Worm (Caenorhabditis elegans) whole organism, L4 larva: ENCODE data around the gene F53F4.17.

Experiments used
- F26F4.8 ChIP-seq: fragments of 200-800 bp; sonication (Bioruptor generic); conservative IDR thresholded peaks from 2 replicates; pipeline ENCODE4 v1.3.6; 2022; ENCODE audit warnings: missing genetic modification characterization, missing compliant biosample characterization
- T20F7.1 ChIP-seq: fragments of 200-800 bp; sonication (Bioruptor generic); optimal IDR thresholded peaks from 2 replicates; lab custom pipeline; 2018; ENCODE audit warnings: mild to moderate bottlenecking, missing genetic modification characterization, missing compliant biosample characterization
- T26A8.4 ChIP-seq: fragments of 200-800 bp; sonication (Bioruptor generic); IDR thresholded peaks from 2 replicates; pipeline ENCODE4 v1.3.6; 2022; ENCODE audit warnings: missing genetic modification characterization, missing compliant biosample characterization
- Y48G9A.11 ChIP-seq: fragments of 200-800 bp; sonication (Bioruptor generic); IDR thresholded peaks from 2 replicates; pipeline ENCODE4 v1.3.6; 2022; ENCODE audit warnings: missing genetic modification reagents, missing genetic modification characterization, missing compliant biosample characterization
- ZK546.5 ChIP-seq, 2 experiments: sonication (generic microtip); optimal IDR thresholded peaks; 2 replicates each; lab custom pipeline; 2017; ENCODE audit warnings: missing biosample characterization in 2 of 2, missing genetic modification characterization in 2 of 2
- aha-1 ChIP-seq: fragments of 150-350 bp; peaks from one replicate; lab custom pipeline; 2014; ENCODE audit warnings: missing biosample characterization, missing genetic modification characterization
- aly-2 ChIP-seq: sonication (generic microtip); optimal IDR thresholded peaks from 2 replicates; lab custom pipeline; 2018; ENCODE audit warnings: missing biosample characterization, missing genetic modification characterization
- ama-1 ChIP-seq: fragments of 150-350 bp; optimal IDR thresholded peaks from 2 replicates; lab custom pipeline; 2014; ENCODE audit warnings: inconsistent platforms, mixed read lengths
- arid-1 ChIP-seq: fragments of 200-800 bp; sonication (Bioruptor generic); conservative IDR thresholded peaks from 2 replicates; pipeline ENCODE4 v1.3.6; 2022; ENCODE audit warnings: missing genetic modification reagents, missing genetic modification characterization, missing compliant biosample characterization
- attf-4 ChIP-seq: sonication (generic microtip); optimal IDR thresholded peaks from 3 replicates; lab custom pipeline; 2017; ENCODE audit warnings: missing biosample characterization, missing genetic modification characterization
- ceh-82 ChIP-seq: sonication (generic microtip); optimal IDR thresholded peaks from 2 replicates; lab custom pipeline; 2017; ENCODE audit warnings: missing biosample characterization, missing genetic modification characterization
- ces-1 ChIP-seq: fragments of 150-350 bp; sonication (generic microtip); optimal IDR thresholded peaks from 4 replicates; lab custom pipeline; 2014; ENCODE audit warnings: missing biosample characterization, missing genetic modification reagents, missing genetic modification characterization
- ctbp-1 ChIP-seq: fragments of 200-800 bp; sonication (Bioruptor generic); IDR thresholded peaks from 2 replicates; pipeline ENCODE4 v1.3.6; 2022; ENCODE audit warnings: missing genetic modification reagents, missing genetic modification characterization, missing compliant biosample characterization
- dmd-6 ChIP-seq: fragments of 200-800 bp; sonication (Bioruptor generic); IDR thresholded peaks from 2 replicates; pipeline ENCODE4 v1.3.6; 2022; ENCODE audit warnings: missing genetic modification reagents, missing genetic modification characterization, missing compliant biosample characterization
- dmd-8 ChIP-seq: fragments of 200-800 bp; sonication (Bioruptor generic); IDR thresholded peaks from 2 replicates; pipeline ENCODE4 v1.3.6; 2022; ENCODE audit warnings: missing genetic modification characterization, missing compliant biosample characterization
- dmd-9 ChIP-seq: fragments of 200-800 bp; sonication (Bioruptor generic); IDR thresholded peaks from 2 replicates; pipeline ENCODE4 v1.3.6; 2022; ENCODE audit warnings: missing genetic modification reagents, missing genetic modification characterization, missing compliant biosample characterization
- dve-1 ChIP-seq: sonication (generic microtip); optimal IDR thresholded peaks from 2 replicates; lab custom pipeline; 2017; ENCODE audit warnings: antibody characterized with exemption, mild to moderate bottlenecking, missing genetic modification characterization, missing compliant biosample characterization; ENCODE audit not compliant: insufficient read depth
- fkh-10 ChIP-seq: fragments of 150-350 bp; optimal IDR thresholded peaks from 2 replicates; lab custom pipeline; 2014; ENCODE audit warnings: missing biosample characterization, missing genetic modification reagents, missing genetic modification characterization
- fos-1 ChIP-seq: fragments of 150-350 bp; optimal IDR thresholded peaks from 2 replicates; lab custom pipeline; 2014; ENCODE audit warnings: missing biosample characterization, missing genetic modification characterization
- gei-8 ChIP-seq: fragments of 200-800 bp; sonication (Bioruptor generic); optimal IDR thresholded peaks from 2 replicates; lab custom pipeline; 2018; ENCODE audit warnings: mild to moderate bottlenecking, missing genetic modification characterization, missing compliant biosample characterization
- hif-1 ChIP-seq, 2 experiments: sonication (generic microtip); optimal IDR thresholded peaks; 2 replicates each; lab custom pipeline; 2016 to 2017; ENCODE audit warnings: missing compliant biosample characterization in 2 of 2, missing genetic modification characterization in 2 of 2, missing genetic modification reagents in 2 of 2, missing genotype in 2 of 2, mild to moderate bottlenecking in 1 of 2
- hlh-11 ChIP-seq: fragments of 200-800 bp; sonication (Bioruptor generic); optimal IDR thresholded peaks from 2 replicates; lab custom pipeline; 2018; ENCODE audit warnings: mild to moderate bottlenecking, missing genetic modification characterization, missing compliant biosample characterization
- hlh-30 ChIP-seq: sonication (generic microtip); optimal IDR thresholded peaks from 2 replicates; lab custom pipeline; 2017; ENCODE audit warnings: antibody characterized with exemption, mild to moderate bottlenecking, missing genetic modification characterization, missing compliant biosample characterization; ENCODE audit not compliant: insufficient read depth
- lim-7 ChIP-seq: fragments of 200-800 bp; sonication (Bioruptor generic); IDR thresholded peaks from 2 replicates; pipeline ENCODE4 v1.3.6; 2022; ENCODE audit warnings: missing genetic modification characterization, missing compliant biosample characterization
- lin-13 ChIP-seq: fragments of 150-350 bp; optimal IDR thresholded peaks from 2 replicates; lab custom pipeline; 2014; ENCODE audit warnings: missing biosample characterization, missing genetic modification reagents, missing genetic modification characterization
- lin-29 ChIP-seq: fragments of 200-800 bp; sonication (Bioruptor generic); IDR thresholded peaks from 2 replicates; pipeline ENCODE4 v1.3.6; 2022; ENCODE audit warnings: missing genetic modification reagents, missing genetic modification characterization, missing compliant biosample characterization
- lsy-2 ChIP-seq, 2 experiments: fragments of 150-350 bp in 1 of 2; sonication (generic microtip) in 1 of 2; optimal IDR thresholded peaks; 2 replicates each; lab custom pipeline; 2014 to 2017; ENCODE audit warnings: missing biosample characterization in 2 of 2, missing genetic modification characterization in 2 of 2
- mdl-1 ChIP-seq, 2 experiments: fragments of 150-350 bp in 1 of 2; sonication (generic microtip) in 1 of 2; optimal IDR thresholded peaks; 2 replicates each; lab custom pipeline; 2014 to 2017; ENCODE audit warnings: missing biosample characterization in 2 of 2, missing genetic modification characterization in 2 of 2
- mep-1 ChIP-seq: fragments of 150-350 bp; sonication (generic microtip); optimal IDR thresholded peaks from 3 replicates; lab custom pipeline; 2014; ENCODE audit warnings: missing biosample characterization, missing genetic modification characterization
- mxl-3 ChIP-seq: fragments of 200-800 bp; sonication (Bioruptor generic); optimal IDR thresholded peaks from 2 replicates; lab custom pipeline; 2018; ENCODE audit warnings: mild to moderate bottlenecking, missing genetic modification characterization, missing compliant biosample characterization
- nhr-102 ChIP-seq: sonication (generic microtip); optimal IDR thresholded peaks from 2 replicates; lab custom pipeline; 2016; ENCODE audit warnings: mild to moderate bottlenecking, missing genetic modification characterization, moderate library complexity, missing compliant biosample characterization
- nhr-28 ChIP-seq: fragments of 150-350 bp; optimal IDR thresholded peaks from 2 replicates; lab custom pipeline; 2014; ENCODE audit warnings: missing biosample characterization, missing genetic modification characterization
- nhr-48 ChIP-seq: sonication (generic microtip); optimal IDR thresholded peaks from 2 replicates; lab custom pipeline; 2016; ENCODE audit warnings: mild to moderate bottlenecking, missing genetic modification characterization, missing compliant biosample characterization
- nhr-76 ChIP-seq: fragments of 150-350 bp; optimal IDR thresholded peaks from 2 replicates; lab custom pipeline; 2014; ENCODE audit warnings: missing biosample characterization, missing genetic modification characterization
- nhr-77 ChIP-seq: fragments of 150-350 bp; optimal IDR thresholded peaks from 2 replicates; lab custom pipeline; 2014; ENCODE audit warnings: missing biosample characterization, missing genetic modification characterization
- rbr-2 ChIP-seq: sonication (generic microtip); optimal IDR thresholded peaks from 2 replicates; lab custom pipeline; 2016; ENCODE audit warnings: missing genotype, missing genetic modification characterization, missing compliant biosample characterization
- snpc-1.2 ChIP-seq: fragments of 200-800 bp; sonication (Bioruptor generic); IDR thresholded peaks from 2 replicates; pipeline ENCODE4 v1.3.6; 2022; ENCODE audit warnings: missing genetic modification reagents, missing genetic modification characterization, missing compliant biosample characterization
- spr-1 ChIP-seq: sonication (generic microtip); optimal IDR thresholded peaks from 2 replicates; lab custom pipeline; 2016; ENCODE audit warnings: mild to moderate bottlenecking, missing genetic modification characterization, missing compliant biosample characterization
- spr-3 ChIP-seq: fragments of 200-800 bp; sonication (Bioruptor generic); optimal IDR thresholded peaks from 2 replicates; lab custom pipeline; 2018; ENCODE audit warnings: mild to moderate bottlenecking, missing genetic modification characterization, missing compliant biosample characterization
- unc-130 ChIP-seq: sonication (generic microtip); optimal IDR thresholded peaks from 2 replicates; lab custom pipeline; 2016; ENCODE audit warnings: missing genetic modification reagents, missing genetic modification characterization, missing compliant biosample characterization
- unc-62 ChIP-seq, 3 experiments: fragments of 150-350 bp in 1 of 3; sonication (generic microtip); optimal IDR thresholded peaks in 2 of 3; peaks in 1 of 3; 1 replicate in 1 of 3; 2 replicates in 2 of 3; lab custom pipeline; 2014 to 2017; ENCODE audit warnings: missing biosample characterization in 3 of 3, missing genetic modification characterization in 3 of 3, missing genetic modification reagents in 3 of 3, missing genotype in 1 of 3
- zag-1 ChIP-seq: fragments of 150-350 bp; optimal IDR thresholded peaks from 2 replicates; lab custom pipeline; 2014; ENCODE audit warnings: missing biosample characterization, missing genetic modification characterization
- zip-11 ChIP-seq: fragments of 200-800 bp; sonication (Bioruptor generic); IDR thresholded peaks from 2 replicates; pipeline ENCODE4 v1.3.6; 2022; ENCODE audit warnings: missing genetic modification characterization, missing compliant biosample characterization
- zip-2 ChIP-seq: fragments of 150-350 bp; optimal IDR thresholded peaks from 2 replicates; lab custom pipeline; 2014; ENCODE audit warnings: missing biosample characterization, missing genetic modification characterization
- ztf-7 ChIP-seq: fragments of 150-350 bp; optimal IDR thresholded peaks from 2 replicates; lab custom pipeline; 2014; ENCODE audit warnings: missing biosample characterization, missing genetic modification characterization

The F53F4.17 gene

DNA sequence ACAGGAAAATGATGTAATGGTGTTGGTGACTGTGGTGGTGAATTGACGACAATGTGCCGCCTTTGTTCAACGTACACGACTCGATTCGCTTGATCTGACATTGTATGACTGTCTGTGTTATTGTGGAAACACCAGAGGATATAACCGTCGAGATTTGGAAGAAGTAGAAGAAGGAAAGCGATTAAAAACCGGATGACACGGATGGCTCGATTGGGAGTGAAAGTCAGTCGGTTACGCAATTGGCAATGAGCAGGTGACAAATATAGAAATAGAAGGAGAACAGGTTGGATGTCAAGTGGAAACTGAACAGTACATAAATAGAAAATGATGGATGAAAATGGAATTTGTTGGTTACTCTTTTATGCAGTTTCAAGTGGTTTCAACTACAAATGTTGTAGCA lies 12.9 kb downstream of the F53F4.17 start, which contains the start of gene rdy-2:
rdy-2 (minus strand) TSS at position 101 of the 400 bp plus-strand sequence.
- TF ChIP-seq unc-62 (GFP tag; optimal IDR thresholded peaks at IDR 0.05 in 1 of 2; lab: Kevin White, UChicago) (no peak), unc-62 (tag; optimal IDR thresholded peaks at IDR 0.05; lab: Kevin White, UChicago) (no peak), ZK546.5 (tag; optimal IDR thresholded peaks at IDR 0.05; lab: Kevin White, UChicago) (no peak), attf-4 (tag; lab: Kevin White, UChicago) (no peak), ama-1 (lab: Kevin White, UChicago) (no peak), Y48G9A.11 (GFP tag; lab: Robert Waterston, UW) (no peak), nhr-76 (no peak), lin-29 (GFP tag; lab: Robert Waterston, UW) (no peak), unc-130 (GFP tag; lab: Kevin White, UChicago) (no peak), zip-2 (tag; lab: Kevin White, UChicago) (no peak), lsy-2 (tag; optimal IDR thresholded peaks at IDR 0.05; lab: Kevin White, UChicago) (no peak), lin-13 (no peak), hlh-30 (tag; lab: Kevin White, UChicago) (no peak)

DNA sequence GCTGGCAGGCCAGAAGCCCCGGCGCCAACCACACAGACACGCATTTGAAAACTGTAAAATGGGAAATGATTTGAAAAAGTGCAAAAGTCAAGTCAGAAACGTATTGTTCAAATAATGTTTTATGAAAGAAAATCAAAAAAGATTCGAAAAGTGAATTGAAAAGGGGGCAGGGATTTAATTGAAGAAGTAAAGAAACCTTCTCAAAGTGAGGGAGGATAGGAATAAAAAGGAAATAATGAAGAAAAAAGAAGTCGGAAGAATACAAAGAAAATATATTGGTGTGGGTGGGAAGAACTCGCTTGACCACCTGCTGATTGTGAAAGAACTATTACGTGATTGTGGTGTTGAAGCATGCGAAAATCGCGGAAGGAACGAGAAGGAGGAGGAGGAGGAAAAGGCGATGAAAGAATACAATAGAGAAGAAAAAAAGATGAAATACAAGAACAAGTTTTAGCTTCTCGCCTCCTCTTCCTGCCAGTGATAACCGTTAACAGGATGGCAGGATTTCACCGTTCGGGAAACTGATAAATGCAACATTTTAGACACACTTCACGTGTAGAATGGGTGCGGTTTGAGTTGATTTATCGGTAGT lies 18.7 kb downstream of the F53F4.17 start, which contains the start of gene fmo-4:
fmo-4 (minus strand) TSS at position 51 of the 592 bp plus-strand sequence.
- TF ChIP-seq nhr-28 (tag; lab: Kevin White, UChicago): peak; percentile 12
- no peak for TF ChIP-seq spr-3 (GFP tag; lab: Kevin White, UChicago)
- TF ChIP-seq aha-1 (tag; lab: Kevin White, UChicago): peak; percentile 44
- no peak for TF ChIP-seq mep-1 (tag; lab: Kevin White, UChicago)
- TF ChIP-seq mxl-3 (GFP tag; lab: Kevin White, UChicago): peak; percentile 9
- TF ChIP-seq mdl-1 (tag; optimal IDR thresholded peaks at IDR 0.05; lab: Kevin White, UChicago): peak in 1 of 2 experiments; percentile 54
- peak in 1 of 2 experiments; percentile 58 for TF ChIP-seq unc-62 (GFP tag; optimal IDR thresholded peaks at IDR 0.05 in 1 of 2; lab: Kevin White, UChicago)
- TF ChIP-seq unc-62 (tag; optimal IDR thresholded peaks at IDR 0.05; lab: Kevin White, UChicago): no peak
- TF ChIP-seq T20F7.1 (GFP tag; lab: Kevin White, UChicago): no peak
- peak; percentile 79 for TF ChIP-seq hlh-11
- TF ChIP-seq hif-1 (tag; optimal IDR thresholded peaks at IDR 0.05; lab: Kevin White, UChicago): peak in 1 of 2 experiments; percentile 22
- peak; percentile 77 for TF ChIP-seq nhr-48 (tag; lab: Kevin White, UChicago)

ce11 chrV:13608486-13608885 lies 20.5 kb downstream of the F53F4.17 start:
- TF ChIP-seq spr-3 (GFP tag; lab: Kevin White, UChicago): no peak
- no peak for TF ChIP-seq dmd-8 (GFP tag; lab: Robert Waterston, UW)
- TF ChIP-seq dmd-9 (GFP tag; lab: Robert Waterston, UW): no peak
- TF ChIP-seq ztf-7: no peak
- no peak for TF ChIP-seq lim-7 (GFP tag; lab: Robert Waterston, UW)
- TF ChIP-seq lsy-2 (tag; optimal IDR thresholded peaks at IDR 0.05; lab: Kevin White, UChicago): no peak
- no peak for TF ChIP-seq zip-11
- no peak for TF ChIP-seq snpc-1.2 (GFP tag; lab: Robert Waterston, UW)
- peak; percentile 53 for TF ChIP-seq hlh-11
- TF ChIP-seq arid-1 (GFP tag; lab: Robert Waterston, UW): no peak
- TF ChIP-seq fkh-10 (GFP tag; lab: Kevin White, UChicago): no peak
- TF ChIP-seq nhr-77 (tag; lab: Kevin White, UChicago): no peak
- peak in 1 of 2 experiments; percentile 35 for TF ChIP-seq mdl-1 (tag; optimal IDR thresholded peaks at IDR 0.05; lab: Kevin White, UChicago)
- TF ChIP-seq fos-1 (tag; lab: Kevin White, UChicago): no peak
- TF ChIP-seq hlh-30 (tag; lab: Kevin White, UChicago): peak; percentile 63
- no peak for TF ChIP-seq F26F4.8
- TF ChIP-seq spr-1 (tag; lab: Kevin White, UChicago): no peak
- peak; percentile 53 for TF ChIP-seq nhr-48 (tag; lab: Kevin White, UChicago)
- no peak for TF ChIP-seq ces-1 (GFP tag; lab: Kevin White, UChicago)
- peak; percentile 75 for TF ChIP-seq nhr-28 (tag; lab: Kevin White, UChicago)
- no peak for TF ChIP-seq ctbp-1 (GFP tag; lab: Robert Waterston, UW)
- peak in 1 of 2 experiments; percentile 44 for TF ChIP-seq unc-62 (GFP tag; optimal IDR thresholded peaks at IDR 0.05 in 1 of 2; lab: Kevin White, UChicago)
- no peak for TF ChIP-seq unc-62 (tag; optimal IDR thresholded peaks at IDR 0.05; lab: Kevin White, UChicago)
- TF ChIP-seq mxl-3 (GFP tag; lab: Kevin White, UChicago): peak; percentile 22
- TF ChIP-seq dmd-6 (GFP tag; lab: Robert Waterston, UW): peak; percentile 41; the same call in 1 of the 2 replicates
- no peak for TF ChIP-seq dve-1
- no peak for TF ChIP-seq T26A8.4 (GFP tag; lab: Robert Waterston, UW)
- no peak for TF ChIP-seq ceh-82
- no peak for TF ChIP-seq nhr-102 (tag; lab: Kevin White, UChicago)
- TF ChIP-seq zag-1 (tag; lab: Kevin White, UChicago): no peak
- TF ChIP-seq gei-8 (GFP tag; lab: Kevin White, UChicago): no peak
- no peak for TF ChIP-seq aly-2
- TF ChIP-seq rbr-2: no peak
